Comparison of ENCODE assay signal across 4 fruit fly cellular contexts in genomic region chr2L:5002711-5003402, dm6.
A peak's percentile ranks its signal among the peaks of the same experiment; 100 is the strongest.
TF ChIP-seq lines count a peak whose summit lies in the region.

No protein-coding gene starts in this region.

TF ChIP-seq in whole organism, adult, 20 proteins besides CTCF, POLR2A, EP300 and RAD21 (continued from another document):
- TF ChIP-seq Mnt (GFP tag; optimal IDR thresholded peaks at IDR 0.05; lab: Kevin White, UChicago) (peak; percentile 32), CG11617 (GFP tag; optimal IDR thresholded peaks at IDR 0.05; lab: Kevin White, UChicago) (peak; percentile 54)

TF ChIP-seq in whole organism, embryonic, 481 proteins besides CTCF, POLR2A, EP300 and RAD21 (continued from another document):
- TF ChIP-seq sisA (GFP tag; IDR thresholded peaks at IDR 0.05; lab: Robert Waterston, UW) (peak; percentile 31; the same call in 1 of the 2 replicates), esg (GFP tag; conservative IDR thresholded peaks at IDR 0.05; lab: Robert Waterston, UW) (0 out of 2 replicates have a peak, but pooled peaks have one; percentile 17), al (GFP tag; IDR thresholded peaks at IDR 0.05; lab: Robert Waterston, UW) (no peak), CG17385 (GFP tag; optimal IDR thresholded peaks at IDR 0.05; lab: Kevin White, UChicago) (no peak), lov (optimal IDR thresholded peaks at IDR 0.05; lab: Kevin White, UChicago) (no peak), lov (GFP tag; IDR thresholded peaks at IDR 0.05; lab: Robert Waterston, UW) (0 out of 3 replicates have a peak, but pooled peaks have one; percentile 25), Nf-YA (GFP tag; IDR thresholded peaks at IDR 0.05; lab: Robert Waterston, UW) (no peak), sr (GFP tag; IDR thresholded peaks at IDR 0.05; lab: Robert Waterston, UW) (no peak), ci (GFP tag; IDR thresholded peaks at IDR 0.05; lab: Robert Waterston, UW) (0 out of 3 replicates have a peak, but pooled peaks have one; percentile 40), ATbp (GFP tag; optimal IDR thresholded peaks at IDR 0.05; lab: Kevin White, UChicago) (peak; percentile 27), zfh2 (GFP tag; optimal IDR thresholded peaks at IDR 0.05; lab: Kevin White, UChicago) (peak; percentile 19), bsh (GFP tag; optimal IDR thresholded peaks at IDR 0.05; lab: Kevin White, UChicago) (peak in 1 of 2 experiments; percentile 19), D19B (GFP tag; optimal IDR thresholded peaks at IDR 0.05; lab: Kevin White, UChicago) (no peak), Meics (GFP tag; optimal IDR thresholded peaks at IDR 0.05; lab: Kevin White, UChicago) (no peak), row (GFP tag; IDR thresholded peaks at IDR 0.05; lab: Robert Waterston, UW) (peak; percentile 34; the same call in 1 of the 3 replicates), Oli (tag; optimal IDR thresholded peaks at IDR 0.05; lab: Kevin White, UChicago) (peak; percentile 7), HLH3B (GFP tag; IDR thresholded peaks at IDR 0.05; lab: Robert Waterston, UW) (peak; percentile 35; the same call in 1 of the 2 replicates), CG7928 (GFP tag; optimal IDR thresholded peaks at IDR 0.05; lab: Kevin White, UChicago) (no peak), CG13123 (GFP tag; optimal IDR thresholded peaks at IDR 0.05; lab: Kevin White, UChicago) (no peak), Ada2b (GFP tag; IDR thresholded peaks at IDR 0.05; lab: Robert Waterston, UW) (peak; percentile 38; the same call in 1 of the 2 replicates), CG11504 (tag; optimal IDR thresholded peaks at IDR 0.05; lab: Kevin White, UChicago) (peak; percentile 15), CG1603 (tag; optimal IDR thresholded peaks at IDR 0.05; lab: Kevin White, UChicago) (peak; percentile 19), CG11696 (GFP tag; IDR thresholded peaks at IDR 0.05; lab: Robert Waterston, UW) (peak; percentile 54; the same call in 1 of the 2 replicates), gem (tag; optimal IDR thresholded peaks at IDR 0.05; lab: Kevin White, UChicago) (peak; percentile 21)

TF ChIP-seq in whole organism, prepupa, 60 proteins besides CTCF, POLR2A, EP300 and RAD21 (continued from another document):
- TF ChIP-seq Lpt (GFP tag; optimal IDR thresholded peaks at IDR 0.05; lab: Kevin White, UChicago) (peak; percentile 43), Gug (GFP tag; IDR thresholded peaks at IDR 0.05; lab: Robert Waterston, UW) (peak; percentile 27; the same call in 1 of the 2 replicates), CG9139 (GFP tag; optimal IDR thresholded peaks at IDR 0.05; lab: Kevin White, UChicago) (no peak), Sox14 (GFP tag; optimal IDR thresholded peaks at IDR 0.05; lab: Kevin White, UChicago) (peak; percentile 39), CG31627 (GFP tag; optimal IDR thresholded peaks at IDR 0.05; lab: Kevin White, UChicago) (peak; percentile 12), Blimp-1 (GFP tag; optimal IDR thresholded peaks at IDR 0.05; lab: Kevin White, UChicago) (no peak), acj6 (GFP tag; optimal IDR thresholded peaks at IDR 0.05; lab: Kevin White, UChicago) (peak; percentile 29), ss (GFP tag; optimal IDR thresholded peaks at IDR 0.05; lab: Kevin White, UChicago) (no peak), CG6163 (GFP tag; IDR thresholded peaks at IDR 0.05; lab: Robert Waterston, UW) (peak; percentile 82), spab (GFP tag; optimal IDR thresholded peaks at IDR 0.05; lab: Kevin White, UChicago) (no peak), Met (GFP tag; optimal IDR thresholded peaks at IDR 0.05; lab: Kevin White, UChicago) (peak; percentile 17), CG3919 (GFP tag; optimal IDR thresholded peaks at IDR 0.05; lab: Kevin White, UChicago) (peak; percentile 34), Eip78C (GFP tag; lab: Kevin White, UChicago) (peak; percentile 76), esn (GFP tag; optimal IDR thresholded peaks at IDR 0.05; lab: Kevin White, UChicago) (peak; percentile 41), CG3032 (tag; optimal IDR thresholded peaks at IDR 0.05; lab: Kevin White, UChicago) (no peak), dac (GFP tag; optimal IDR thresholded peaks at IDR 0.05; lab: Kevin White, UChicago) (peak; percentile 45), eg (GFP tag; IDR thresholded peaks at IDR 0.05; lab: Robert Waterston, UW) (peak; percentile 83), topi (GFP tag; optimal IDR thresholded peaks at IDR 0.05; lab: Kevin White, UChicago) (peak; percentile 2), CG11902 (GFP tag; optimal IDR thresholded peaks at IDR 0.05; lab: Kevin White, UChicago) (no peak), CG4318 (GFP tag; optimal IDR thresholded peaks at IDR 0.05; lab: Kevin White, UChicago) (peak; percentile 67), CG11762 (GFP tag; optimal IDR thresholded peaks at IDR 0.05; lab: Kevin White, UChicago; ENCODE audit: insufficient read depth) (no peak), Eip93F (GFP tag; optimal IDR thresholded peaks at IDR 0.05; lab: Kevin White, UChicago) (no peak), CG6792 (GFP tag; optimal IDR thresholded peaks at IDR 0.05; lab: Kevin White, UChicago) (peak; percentile 9), OdsH (GFP tag; optimal IDR thresholded peaks at IDR 0.05; lab: Kevin White, UChicago) (peak; percentile 54), Smox (GFP tag; optimal IDR thresholded peaks at IDR 0.05; lab: Kevin White, UChicago) (no peak), achi (GFP tag; optimal IDR thresholded peaks at IDR 0.05; lab: Kevin White, UChicago) (peak; percentile 37), CG16779 (tag; optimal IDR thresholded peaks at IDR 0.05; lab: Kevin White, UChicago) (no peak), fd59A (GFP tag; optimal IDR thresholded peaks at IDR 0.05; lab: Kevin White, UChicago) (no peak), svp (GFP tag; lab: Kevin White, UChicago) (peak; percentile 84)

TF ChIP-seq in whole organism, wandering third instar larva, 38 proteins besides CTCF, POLR2A, EP300 and RAD21 (continued from another document):
- no peak for TF ChIP-seq dmrt93B (GFP tag; optimal IDR thresholded peaks at IDR 0.05; lab: Kevin White, UChicago)
- peak; percentile 17 for TF ChIP-seq Jra (GFP tag; optimal IDR thresholded peaks at IDR 0.05; lab: Kevin White, UChicago)
- TF ChIP-seq sage (GFP tag; optimal IDR thresholded peaks at IDR 0.05; lab: Kevin White, UChicago), result no peak
- peak; percentile 46 for TF ChIP-seq Sp1 (GFP tag; optimal IDR thresholded peaks at IDR 0.05; lab: Kevin White, UChicago)
- TF ChIP-seq CrebA (GFP tag; optimal IDR thresholded peaks at IDR 0.05; lab: Kevin White, UChicago; ENCODE audit: borderline replicate concordance), result no peak
- no peak for TF ChIP-seq Hr83 (GFP tag; optimal IDR thresholded peaks at IDR 0.05; lab: Kevin White, UChicago; ENCODE audit: poor library complexity, severe bottlenecking)
- TF ChIP-seq dl (GFP tag; optimal IDR thresholded peaks at IDR 0.05; lab: Kevin White, UChicago; ENCODE audit: insufficient read depth in 1 of 2, partially characterized antibody in 2 of 2), result no peak
- no peak for TF ChIP-seq jim (GFP tag; optimal IDR thresholded peaks at IDR 0.05; lab: Kevin White, UChicago)
